Worm (Caenorhabditis elegans) whole organism, midembryonic: Measurements from ENCODE around the gene C01C4.2.

ENCODE experiments used
- cog-1 ChIP-seq: sonication (generic microtip); optimal IDR thresholded peaks from 2 replicates; lab custom pipeline; 2016; ENCODE audit warnings: missing genetic modification characterization, missing compliant biosample characterization
- flt-1 ChIP-seq: fragments of 200-800 bp; sonication (Bioruptor generic); IDR thresholded peaks from 2 replicates; pipeline ENCODE4 v1.3.6; 2022; ENCODE audit warnings: missing genetic modification characterization, missing compliant biosample characterization
- klf-2 ChIP-seq: fragments of 200-800 bp; sonication (Bioruptor generic); conservative IDR thresholded peaks from 2 replicates; pipeline ENCODE4 v1.3.6; 2022; ENCODE audit warnings: missing genetic modification reagents, missing genetic modification characterization, missing compliant biosample characterization
- ref-1 ChIP-seq: fragments of 200-800 bp; sonication (Bioruptor generic); conservative IDR thresholded peaks from 2 replicates; pipeline ENCODE4 v1.3.6; 2022; ENCODE audit warnings: missing genetic modification reagents, missing genetic modification characterization, missing compliant biosample characterization
- ztf-23 ChIP-seq: fragments of 200-800 bp; sonication (Bioruptor generic); IDR thresholded peaks from 2 replicates; pipeline ENCODE4 v1.3.6; 2022; ENCODE audit warnings: missing genetic modification reagents, missing genetic modification characterization, missing compliant biosample characterization
- ztf-29 ChIP-seq: fragments of 200-800 bp; sonication (Bioruptor generic); IDR thresholded peaks from 2 replicates; pipeline ENCODE4 v1.3.6; 2022; ENCODE audit warnings: missing genetic modification reagents, missing genetic modification characterization, missing compliant biosample characterization

DNA sequence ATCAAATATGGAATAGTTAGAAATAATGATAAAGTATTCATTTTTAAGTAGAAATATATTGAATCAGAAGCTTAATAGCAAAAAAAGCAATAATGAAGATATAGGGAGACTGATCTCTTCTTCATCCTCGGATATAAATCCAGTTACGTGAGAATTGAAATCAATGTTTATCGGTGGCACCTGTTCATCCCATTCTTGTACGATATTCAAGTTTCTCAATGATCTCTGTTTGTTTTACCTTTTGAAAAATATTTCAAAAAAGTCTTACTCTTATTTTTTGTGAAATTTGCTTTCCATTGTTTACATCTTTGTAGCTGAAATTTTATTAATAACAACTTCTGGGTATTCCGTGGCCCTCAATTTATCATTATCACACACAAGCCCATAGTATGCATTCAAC lies 43.5 kb downstream of the C01C4.2 start, which contains the start of gene T14G12.12:
- no peak for TF ChIP-seq klf-2 (GFP tag; lab: Robert Waterston, UW)
- no peak for TF ChIP-seq flt-1 (GFP tag; lab: Robert Waterston, UW)
- TF ChIP-seq ref-1 (GFP tag; lab: Robert Waterston, UW), result no peak
- TF ChIP-seq ztf-29, result no peak
- no peak for TF ChIP-seq cog-1 (tag; lab: Kevin White, UChicago)
- TF ChIP-seq ztf-23 (GFP tag; lab: Robert Waterston, UW), result no peak
